Fruit fly (Drosophila melanogaster): ENCODE measurements around the gene ko.
A peak's percentile ranks its signal among the peaks of the same experiment; 100 is the strongest.

Gene ko

dm6 chr3L:21122522-21122923, 8.4 kb downstream of the ko start:
- TF ChIP-seq pan (optimal IDR thresholded peaks at IDR 0.05): no peak
- TF ChIP-seq br (GFP tag; optimal IDR thresholded peaks at IDR 0.05): no peak
- TF ChIP-seq CG9705 (GFP tag; optimal IDR thresholded peaks at IDR 0.05): no peak
- TF ChIP-seq sv (GFP tag; optimal IDR thresholded peaks at IDR 0.05): no peak
- TF ChIP-seq brk (GFP tag; optimal IDR thresholded peaks at IDR 0.05): no peak
- TF ChIP-seq h (GFP tag; optimal IDR thresholded peaks at IDR 0.05): no peak
- TF ChIP-seq dl (GFP tag; optimal IDR thresholded peaks at IDR 0.05; ENCODE audit: insufficient read depth in 1 of 2, partially characterized antibody in 2 of 2): no peak
- TF ChIP-seq psq (GFP tag; optimal IDR thresholded peaks at IDR 0.05): no peak
- no peak for TF ChIP-seq Sp1 (GFP tag; optimal IDR thresholded peaks at IDR 0.05)
- TF ChIP-seq sage (GFP tag; optimal IDR thresholded peaks at IDR 0.05): no peak
- TF ChIP-seq lola (GFP tag; optimal IDR thresholded peaks at IDR 0.05): no peak
- no peak for TF ChIP-seq Dfd (GFP tag; optimal IDR thresholded peaks at IDR 0.05)

DNA sequence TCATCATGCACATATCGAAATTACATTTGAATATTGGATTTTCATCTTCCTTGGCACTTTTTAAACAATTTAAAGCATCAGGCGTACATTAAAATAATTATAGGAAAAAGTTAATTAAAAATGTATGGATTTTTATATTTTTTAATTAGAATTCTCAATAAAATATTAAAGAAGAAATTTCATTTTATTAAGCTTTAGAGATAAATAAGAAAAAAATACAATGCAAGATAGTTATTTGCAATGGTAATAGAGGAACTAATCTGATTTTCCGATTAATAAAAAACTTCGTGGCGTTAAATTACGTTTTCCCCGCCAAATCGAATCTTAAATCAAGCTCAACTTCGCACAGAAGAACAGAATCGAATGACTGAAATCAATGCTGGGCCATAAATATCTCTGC, 9.6 kb downstream of the ko start, which contains the start of gene CG43938:
Gene CG43938 (plus strand): TSS at position 301 of the 400 bp plus-strand sequence.
- TF ChIP-seq usp (GFP tag; optimal IDR thresholded peaks at IDR 0.05) (no peak), Vsx2 (GFP tag; optimal IDR thresholded peaks at IDR 0.05; ENCODE audit: partially characterized antibody) (no peak), rgr (GFP tag; optimal IDR thresholded peaks at IDR 0.05) (no peak), GATAd (GFP tag; optimal IDR thresholded peaks at IDR 0.05) (no peak)

dm6 chr3L:21118602-21119001, 12.4 kb downstream of the ko start:
- TF ChIP-seq Dif (GFP tag; optimal IDR thresholded peaks at IDR 0.05; ENCODE audit: partially characterized antibody) (no peak), Mio (GFP tag; optimal IDR thresholded peaks at IDR 0.05) (no peak), Hr78 (GFP tag; optimal IDR thresholded peaks at IDR 0.05) (no peak), rgr (GFP tag; optimal IDR thresholded peaks at IDR 0.05) (no peak)

dm6 chr3L:21113061-21113460, 17.9 kb downstream of the ko start:
- TF ChIP-seq Abd-B (GFP tag; optimal IDR thresholded peaks at IDR 0.05) (no peak), Dif (GFP tag; optimal IDR thresholded peaks at IDR 0.05; ENCODE audit: partially characterized antibody) (no peak), brk (GFP tag; optimal IDR thresholded peaks at IDR 0.05) (no peak), rgr (GFP tag; optimal IDR thresholded peaks at IDR 0.05) (no peak), dsf (GFP tag; optimal IDR thresholded peaks at IDR 0.05; ENCODE audit: borderline replicate concordance) (no peak), GATAd (GFP tag; optimal IDR thresholded peaks at IDR 0.05) (no peak), Hr78 (GFP tag; optimal IDR thresholded peaks at IDR 0.05) (no peak), Sp1 (GFP tag; optimal IDR thresholded peaks at IDR 0.05) (no peak)

dm6 chr3L:21108454-21108853, 22.5 kb downstream of the ko start:
- TF ChIP-seq Hr78 (GFP tag; optimal IDR thresholded peaks at IDR 0.05) (no peak), N (GFP tag; optimal IDR thresholded peaks at IDR 0.05) (no peak), woc (GFP tag; optimal IDR thresholded peaks at IDR 0.05) (peak; percentile 40), OdsH (GFP tag; optimal IDR thresholded peaks at IDR 0.05) (peak; percentile 68), fru (GFP tag; optimal IDR thresholded peaks at IDR 0.05) (peak; percentile 48), Hr83 (GFP tag; optimal IDR thresholded peaks at IDR 0.05; ENCODE audit: poor library complexity, severe bottlenecking) (no peak), Mio (GFP tag; optimal IDR thresholded peaks at IDR 0.05) (no peak), Jra (GFP tag; optimal IDR thresholded peaks at IDR 0.05) (no peak), dmrt93B (GFP tag; optimal IDR thresholded peaks at IDR 0.05) (peak; percentile 56), Vsx2 (GFP tag; optimal IDR thresholded peaks at IDR 0.05; ENCODE audit: partially characterized antibody) (no peak), Dif (GFP tag; optimal IDR thresholded peaks at IDR 0.05; ENCODE audit: partially characterized antibody) (no peak), ey (GFP tag; optimal IDR thresholded peaks at IDR 0.05) (no peak), Rel (GFP tag; optimal IDR thresholded peaks at IDR 0.05) (peak; percentile 21), Rel (tag; optimal IDR thresholded peaks at IDR 0.05) (no peak), lola (GFP tag; optimal IDR thresholded peaks at IDR 0.05) (no peak), CG9705 (GFP tag; optimal IDR thresholded peaks at IDR 0.05) (no peak), Myc (optimal IDR thresholded peaks at IDR 0.05) (no peak), Sp1 (GFP tag; optimal IDR thresholded peaks at IDR 0.05) (peak; percentile 79), foxo (GFP tag; optimal IDR thresholded peaks at IDR 0.05) (peak in 1 of 2 experiments; percentile 69), h (GFP tag; optimal IDR thresholded peaks at IDR 0.05) (peak; percentile 42), pan (optimal IDR thresholded peaks at IDR 0.05) (no peak), dsf (GFP tag; optimal IDR thresholded peaks at IDR 0.05; ENCODE audit: borderline replicate concordance) (no peak), HLH106 (tag; optimal IDR thresholded peaks at IDR 0.05) (peak; percentile 78), br (GFP tag; optimal IDR thresholded peaks at IDR 0.05) (no peak), psq (GFP tag; optimal IDR thresholded peaks at IDR 0.05) (peak; percentile 78), sv (GFP tag; optimal IDR thresholded peaks at IDR 0.05) (no peak), sage (GFP tag; optimal IDR thresholded peaks at IDR 0.05) (no peak), rgr (GFP tag; optimal IDR thresholded peaks at IDR 0.05) (peak; percentile 68), Hnf4 (GFP tag; optimal IDR thresholded peaks at IDR 0.05) (no peak), brk (GFP tag; optimal IDR thresholded peaks at IDR 0.05) (no peak), dl (GFP tag; optimal IDR thresholded peaks at IDR 0.05; ENCODE audit: insufficient read depth in 1 of 2, partially characterized antibody in 2 of 2) (no peak), Dfd (GFP tag; optimal IDR thresholded peaks at IDR 0.05) (no peak), GATAd (GFP tag; optimal IDR thresholded peaks at IDR 0.05) (no peak), usp (GFP tag; optimal IDR thresholded peaks at IDR 0.05) (no peak), Abd-B (GFP tag; optimal IDR thresholded peaks at IDR 0.05) (no peak), jim (GFP tag; optimal IDR thresholded peaks at IDR 0.05) (no peak), CrebA (GFP tag; optimal IDR thresholded peaks at IDR 0.05; ENCODE audit: borderline replicate concordance) (no peak), CG32264 (GFP tag; optimal IDR thresholded peaks at IDR 0.05) (no peak), tai (GFP tag; optimal IDR thresholded peaks at IDR 0.05) (no peak)
